Worm (Caenorhabditis elegans): ENCODE results near the gene C49A9.9.

Gene C49A9.9

ce11 chrIV:6209958-6210357 is 7.2 kb upstream of the C49A9.9 start:
- TF ChIP-seq ref-1 (GFP tag; conservative IDR thresholded peaks at IDR 0.05) (peak; percentile 49; the same call in 1 of the 2 replicates), klf-2 (GFP tag; conservative IDR thresholded peaks at IDR 0.05) (0 out of 2 replicates have a peak, but pooled peaks have one; percentile 8)

DNA sequence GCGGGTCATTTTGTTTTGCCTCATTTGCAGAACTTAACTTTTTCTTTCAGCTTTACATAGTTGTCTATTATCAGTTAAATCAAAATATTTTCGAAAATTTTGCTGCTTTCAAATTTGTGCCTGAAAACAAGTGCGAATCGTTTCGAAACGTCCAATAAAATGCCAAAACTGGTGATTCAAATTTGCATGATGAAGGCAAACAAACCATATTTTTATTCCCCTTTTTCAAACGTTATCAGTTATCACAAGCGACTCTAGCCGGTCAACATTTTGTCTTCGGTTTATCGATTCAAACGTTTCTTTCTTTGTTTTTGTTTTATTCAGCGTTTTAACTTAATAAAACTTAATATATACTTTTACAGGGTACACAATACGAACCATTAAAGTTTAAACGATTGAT is 6.6 kb upstream of the C49A9.9 start, which contains the start of the genes ugt-24 and C49A9.6:
Gene ugt-24, minus strand, starts transcription at position 147 of the 400 bp plus-strand sequence.
Gene C49A9.6, plus strand, starts transcription at position 363 of the 400 bp plus-strand sequence.
- no peak for TF ChIP-seq tab-1 (GFP tag; IDR thresholded peaks at IDR 0.05)
- no peak for TF ChIP-seq med-1 (GFP tag; optimal IDR thresholded peaks at IDR 0.05; ENCODE audit: insufficient read depth)
- TF ChIP-seq cog-1 (tag; optimal IDR thresholded peaks at IDR 0.05) = no peak
- no peak for TF ChIP-seq ztf-29 (GFP tag; IDR thresholded peaks at IDR 0.05)
- TF ChIP-seq klf-2 (GFP tag; conservative IDR thresholded peaks at IDR 0.05) = no peak
- TF ChIP-seq ref-1 (GFP tag; conservative IDR thresholded peaks at IDR 0.05) = no peak
- no peak for TF ChIP-seq flt-1 (GFP tag; IDR thresholded peaks at IDR 0.05)
- no peak for TF ChIP-seq T22C8.4 (GFP tag; IDR thresholded peaks at IDR 0.05)
- no peak for TF ChIP-seq ztf-23 (GFP tag; IDR thresholded peaks at IDR 0.05)

- TF ChIP-seq tab-1 (GFP tag; IDR thresholded peaks at IDR 0.05) = no peak
- TF ChIP-seq klf-2 (GFP tag; conservative IDR thresholded peaks at IDR 0.05) = no peak
- TF ChIP-seq cog-1 (tag; optimal IDR thresholded peaks at IDR 0.05) = no peak
- TF ChIP-seq ref-1 (GFP tag; conservative IDR thresholded peaks at IDR 0.05) = no peak
- TF ChIP-seq T22C8.4 (GFP tag; IDR thresholded peaks at IDR 0.05) = no peak
- no peak for TF ChIP-seq flt-1 (GFP tag; IDR thresholded peaks at IDR 0.05)
- no peak for TF ChIP-seq ztf-29 (GFP tag; IDR thresholded peaks at IDR 0.05)
- TF ChIP-seq med-1 (GFP tag; optimal IDR thresholded peaks at IDR 0.05; ENCODE audit: insufficient read depth) = no peak
- no peak for TF ChIP-seq ztf-23 (GFP tag; IDR thresholded peaks at IDR 0.05)
Observed at ce11 chrIV:6213403-6213802, 3.8 kb upstream of the C49A9.9 start, which contains the start of gene C49A9.5. TSS of gene C49A9.5 (plus strand) at chrIV:6213673.

- TF ChIP-seq med-1 (GFP tag; optimal IDR thresholded peaks at IDR 0.05; ENCODE audit: insufficient read depth) (no peak), klf-2 (GFP tag; conservative IDR thresholded peaks at IDR 0.05) (no peak), T22C8.4 (GFP tag; IDR thresholded peaks at IDR 0.05) (no peak), ztf-29 (GFP tag; IDR thresholded peaks at IDR 0.05) (no peak), tab-1 (GFP tag; IDR thresholded peaks at IDR 0.05) (no peak), ztf-23 (GFP tag; IDR thresholded peaks at IDR 0.05) (no peak), ref-1 (GFP tag; conservative IDR thresholded peaks at IDR 0.05) (no peak), cog-1 (tag; optimal IDR thresholded peaks at IDR 0.05) (no peak), flt-1 (GFP tag; IDR thresholded peaks at IDR 0.05) (no peak)
Observed at ce11 chrIV:6217503-6217902, 331 bp downstream of the C49A9.9 start.

DNA sequence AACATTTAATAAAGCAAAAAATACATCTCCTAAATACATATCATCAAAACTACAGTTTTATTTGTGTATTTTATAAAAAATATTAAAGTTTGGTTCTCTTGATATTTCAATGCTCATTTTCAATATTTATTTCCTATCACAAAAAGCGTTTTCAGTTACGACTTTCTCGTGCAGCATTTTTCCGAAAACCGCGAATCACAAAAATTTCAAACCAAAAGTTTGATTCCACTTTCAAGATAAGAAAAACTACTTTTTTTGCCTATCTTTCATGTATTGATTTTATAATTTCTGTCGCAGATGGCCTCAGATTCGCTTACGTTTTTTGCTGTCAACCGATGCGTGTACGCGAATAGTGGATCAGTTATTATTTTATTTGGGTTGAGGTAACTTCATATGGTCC is 2.3 kb downstream of the C49A9.9 start, which contains the start of gene C49A9.4:
Gene C49A9.4, plus strand, starts transcription at position 265 of the 400 bp plus-strand sequence.
- TF ChIP-seq ztf-23 (GFP tag; IDR thresholded peaks at IDR 0.05) = no peak
- TF ChIP-seq flt-1 (GFP tag; IDR thresholded peaks at IDR 0.05) = no peak
- no peak for TF ChIP-seq ztf-29 (GFP tag; IDR thresholded peaks at IDR 0.05)
- TF ChIP-seq ref-1 (GFP tag; conservative IDR thresholded peaks at IDR 0.05) = no peak
- no peak for TF ChIP-seq tab-1 (GFP tag; IDR thresholded peaks at IDR 0.05)
- TF ChIP-seq med-1 (GFP tag; optimal IDR thresholded peaks at IDR 0.05; ENCODE audit: insufficient read depth) = no peak
- TF ChIP-seq T22C8.4 (GFP tag; IDR thresholded peaks at IDR 0.05) = no peak

DNA sequence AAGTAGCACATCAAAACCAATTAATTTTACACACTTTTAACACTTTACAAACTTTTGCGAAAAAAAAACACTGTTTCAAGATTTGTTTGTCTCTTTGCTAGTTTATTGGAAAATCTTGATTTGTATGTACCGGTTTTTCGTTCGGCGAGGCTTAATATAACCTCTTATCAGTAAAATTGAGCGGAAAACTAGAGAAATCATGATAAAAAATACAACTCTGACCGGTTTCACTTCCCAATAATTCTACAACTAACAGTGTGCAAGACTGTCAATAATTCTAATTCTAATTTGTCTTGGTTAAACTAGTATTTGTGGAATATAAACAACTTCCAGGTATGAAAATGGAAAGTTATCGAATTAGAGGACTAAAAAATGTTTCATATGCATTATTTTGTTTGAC is 4.7 kb downstream of the C49A9.9 start, which contains the start of gene C49A9.3:
Gene C49A9.3, plus strand, starts transcription at position 212 of the 400 bp plus-strand sequence.
- no peak for TF ChIP-seq ztf-23 (GFP tag; IDR thresholded peaks at IDR 0.05)
- no peak for TF ChIP-seq med-1 (GFP tag; optimal IDR thresholded peaks at IDR 0.05; ENCODE audit: insufficient read depth)
- TF ChIP-seq tab-1 (GFP tag; IDR thresholded peaks at IDR 0.05) = no peak

DNA sequence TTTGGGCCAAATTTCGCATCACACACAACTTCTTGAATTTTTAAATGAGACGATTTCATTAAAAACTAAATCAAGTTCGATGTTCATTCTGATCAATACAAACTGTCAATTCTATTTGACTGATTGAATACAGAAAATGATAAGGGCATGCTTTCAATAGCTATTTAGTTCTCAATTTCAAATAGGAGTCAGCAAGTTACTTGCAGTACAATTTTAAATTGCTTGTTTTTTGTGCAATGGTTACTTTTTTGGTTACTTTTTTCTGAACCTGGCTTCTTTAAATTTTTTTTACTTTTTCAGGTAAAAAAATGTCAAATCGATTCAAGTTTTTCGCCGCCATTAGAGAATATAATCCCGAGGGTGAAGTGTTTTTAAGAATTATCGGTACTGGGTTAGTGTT is 8.0 kb downstream of the C49A9.9 start, which contains the start of gene C49A9.2:
Gene C49A9.2, plus strand, starts transcription at position 301 of the 400 bp plus-strand sequence.
- no peak for TF ChIP-seq tab-1 (GFP tag; IDR thresholded peaks at IDR 0.05)
- no peak for TF ChIP-seq med-1 (GFP tag; optimal IDR thresholded peaks at IDR 0.05; ENCODE audit: insufficient read depth)
- no peak for TF ChIP-seq flt-1 (GFP tag; IDR thresholded peaks at IDR 0.05)
- TF ChIP-seq ref-1 (GFP tag; conservative IDR thresholded peaks at IDR 0.05) = no peak
- TF ChIP-seq ztf-23 (GFP tag; IDR thresholded peaks at IDR 0.05) = no peak
- no peak for TF ChIP-seq cog-1 (tag; optimal IDR thresholded peaks at IDR 0.05)
- TF ChIP-seq ztf-29 (GFP tag; IDR thresholded peaks at IDR 0.05) = no peak
- TF ChIP-seq klf-2 (GFP tag; conservative IDR thresholded peaks at IDR 0.05) = no peak

DNA sequence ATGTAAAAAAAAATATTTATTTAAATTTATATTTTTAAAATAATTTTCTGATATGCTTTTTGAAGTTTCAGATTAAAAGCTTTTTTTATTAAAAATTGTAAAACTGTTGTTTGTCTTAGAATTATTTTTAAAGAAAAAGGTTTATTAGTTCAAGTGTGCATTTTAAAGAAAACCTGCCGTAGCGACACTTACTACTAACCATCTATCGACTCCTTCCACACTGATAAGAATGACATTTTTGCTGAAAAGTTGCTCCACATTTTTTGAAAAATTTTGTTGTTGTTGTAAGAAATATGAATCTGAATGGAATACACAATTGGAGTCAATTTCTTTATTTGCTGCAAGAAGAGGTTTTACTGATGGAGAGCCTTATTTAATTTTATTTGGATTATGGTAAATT is 10.8 kb downstream of the C49A9.9 start, which contains the start of gene C49A9.1:
Gene C49A9.1, plus strand, starts transcription at position 217 of the 400 bp plus-strand sequence.
- no peak for TF ChIP-seq med-1 (GFP tag; optimal IDR thresholded peaks at IDR 0.05; ENCODE audit: insufficient read depth)
- TF ChIP-seq klf-2 (GFP tag; conservative IDR thresholded peaks at IDR 0.05) = no peak
- no peak for TF ChIP-seq cog-1 (tag; optimal IDR thresholded peaks at IDR 0.05)
- TF ChIP-seq ref-1 (GFP tag; conservative IDR thresholded peaks at IDR 0.05) = no peak
- no peak for TF ChIP-seq ztf-23 (GFP tag; IDR thresholded peaks at IDR 0.05)
- TF ChIP-seq flt-1 (GFP tag; IDR thresholded peaks at IDR 0.05) = no peak
- no peak for TF ChIP-seq tab-1 (GFP tag; IDR thresholded peaks at IDR 0.05)
- TF ChIP-seq ztf-29 (GFP tag; IDR thresholded peaks at IDR 0.05) = no peak
- no peak for TF ChIP-seq T22C8.4 (GFP tag; IDR thresholded peaks at IDR 0.05)

ce11 chrIV:6230560-6231073 is 13.4 kb downstream of the C49A9.9 start, which contains the start of gene F58F9.4:
TSS of gene F58F9.4 (plus strand) at chrIV:6231023.
- no peak for TF ChIP-seq klf-2 (GFP tag; conservative IDR thresholded peaks at IDR 0.05)
- TF ChIP-seq ztf-29 (GFP tag; IDR thresholded peaks at IDR 0.05) = no peak
- TF ChIP-seq ztf-23 (GFP tag; IDR thresholded peaks at IDR 0.05) = no peak
- TF ChIP-seq med-1 (GFP tag; optimal IDR thresholded peaks at IDR 0.05; ENCODE audit: insufficient read depth) = no peak
- TF ChIP-seq tab-1 (GFP tag; IDR thresholded peaks at IDR 0.05) = no peak
- no peak for TF ChIP-seq ref-1 (GFP tag; conservative IDR thresholded peaks at IDR 0.05)
- no peak for TF ChIP-seq flt-1 (GFP tag; IDR thresholded peaks at IDR 0.05)
- no peak for TF ChIP-seq cog-1 (tag; optimal IDR thresholded peaks at IDR 0.05)
- no peak for TF ChIP-seq T22C8.4 (GFP tag; IDR thresholded peaks at IDR 0.05)
